Fruit fly (Drosophila melanogaster) Kc167 (cell line): ENCODE data around the gene atk.

Experiments
- Myc ChIP-seq: fragments of >200 bp; optimal IDR thresholded peaks from 2 replicates; lab custom pipeline; 2017; ENCODE audit warnings: missing external identifiers
- psq ChIP-seq: fragments of >200 bp; optimal IDR thresholded peaks from 2 replicates; lab custom pipeline; 2017; ENCODE audit warnings: missing external identifiers

dm6 chr3L:20505732-20506131 lies 41.1 kb upstream of the atk start, which contains the start of gene CG5078:
- TF ChIP-seq psq (lab: Kevin White, UChicago) (no peak), Myc (lab: Kevin White, UChicago) (no peak)
